Worm (Caenorhabditis elegans) whole organism, L4/young adult: ENCODE results near the gene T07F8.4.

Source experiments
- W03F9.2 ChIP-seq: fragments of 150-350 bp; optimal IDR thresholded peaks from 2 replicates; lab custom pipeline; 2014; ENCODE audit warnings: missing biosample characterization, missing genetic modification characterization
- dao-5 ChIP-seq: sonication (generic microtip); optimal IDR thresholded peaks from 2 replicates; lab custom pipeline; 2016; ENCODE audit warnings: missing genotype, missing genetic modification characterization, moderate library complexity, missing compliant biosample characterization
- him-1 ChIP-seq: sonication (generic microtip); optimal IDR thresholded peaks from 2 replicates; lab custom pipeline; 2016; ENCODE audit warnings: missing genotype, missing genetic modification reagents, missing genetic modification characterization, missing compliant biosample characterization

DNA sequence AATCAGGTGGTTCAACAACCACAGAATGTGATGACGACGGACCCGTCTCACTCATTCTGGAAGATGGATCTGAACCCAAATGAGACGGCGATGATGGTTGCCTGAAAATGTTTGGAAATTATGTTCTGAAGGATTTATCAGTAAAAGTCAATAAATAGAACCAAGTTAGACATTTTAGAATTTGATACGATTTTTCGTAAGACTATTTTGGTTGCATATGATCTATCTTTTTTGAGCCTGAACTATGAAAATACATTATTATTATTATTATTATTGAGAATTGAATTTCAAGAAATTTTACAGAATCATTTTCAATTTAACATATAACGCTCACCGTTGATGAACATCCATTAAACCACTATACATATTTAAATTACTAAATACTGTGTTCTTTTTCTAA is 21.9 kb downstream of the T07F8.4 start, which contains the start of gene F10E7.9:
- TF ChIP-seq him-1 (tag; lab: Kevin White, UChicago) (no peak), dao-5 (tag; lab: Kevin White, UChicago) (no peak), W03F9.2 (tag; lab: Kevin White, UChicago) (no peak)
